Fruit fly (Drosophila melanogaster) whole organism, embryonic: ENCODE measurements around the gene CoRest.

Experiments
- CG1832 ChIP-seq: fragments of 200-800 bp; sonication (Bioruptor generic); optimal IDR thresholded peaks from 2 replicates; lab custom pipeline; 2017; ENCODE audit warnings: missing biosample characterization, mild to moderate bottlenecking, missing genetic modification characterization, inconsistent platforms
- CG32767 ChIP-seq: fragments of 200-800 bp; sonication (Bioruptor generic); IDR thresholded peaks from 2 replicates; pipeline ENCODE4 v1.3.6; 2022; ENCODE audit warnings: missing biosample characterization, missing genetic modification characterization
- CG8089 ChIP-seq: fragments of 200-800 bp; sonication (Bioruptor generic); optimal IDR thresholded peaks from 3 replicates; lab custom pipeline; 2016; ENCODE audit warnings: missing biosample characterization, missing genetic modification characterization
- Max ChIP-seq: fragments of 200-800 bp; sonication (Bioruptor generic); optimal IDR thresholded peaks from 2 replicates; lab custom pipeline; 2016; ENCODE audit warnings: missing biosample characterization, mild to moderate bottlenecking, missing genetic modification characterization
- Optix ChIP-seq: fragments of 200-800 bp; sonication (Bioruptor generic); IDR thresholded peaks from 3 replicates; pipeline ENCODE4 v1.3.6; 2022; ENCODE audit warnings: missing biosample characterization, missing genetic modification characterization
- Ravus ChIP-seq: fragments of 200-800 bp; sonication (Bioruptor generic); IDR thresholded peaks from 2 replicates; pipeline ENCODE4 v1.3.6; 2022; ENCODE audit warnings: missing biosample characterization, missing genetic modification characterization
- cad ChIP-seq: fragments of >200 bp; optimal IDR thresholded peaks from 2 replicates; lab custom pipeline; 2017; ENCODE audit warnings: missing biosample characterization, missing genetic modification characterization
- dpn ChIP-seq, 2 experiments: fragments of 200-800 bp; sonication (Bioruptor generic); optimal IDR thresholded peaks; 3 replicates each; lab custom pipeline; 2016; ENCODE audit warnings: missing biosample characterization in 2 of 2, missing genetic modification characterization in 2 of 2
- exex ChIP-seq: fragments of 200-800 bp; sonication (Bioruptor generic); optimal IDR thresholded peaks from 4 replicates; lab custom pipeline; 2018; ENCODE audit warnings: missing biosample characterization, mild to moderate bottlenecking, missing genetic modification characterization, moderate library complexity
- ftz-f1 ChIP-seq: fragments of 200-800 bp; sonication (Bioruptor generic); optimal IDR thresholded peaks from 2 replicates; lab custom pipeline; 2016; ENCODE audit warnings: missing biosample characterization, missing genetic modification characterization
- lola ChIP-seq, 3 experiments: fragments of >200 bp in 2 of 3; fragments of 200-800 bp in 1 of 3; sonication (Bioruptor generic) in 1 of 3; optimal IDR thresholded peaks; 2 replicates each; lab custom pipeline; 2017 to 2019; ENCODE audit warnings: missing biosample characterization in 3 of 3, missing genetic modification characterization in 3 of 3, mild to moderate bottlenecking in 1 of 3, moderate library complexity in 1 of 3
- onecut ChIP-seq: fragments of 200-800 bp; sonication (Bioruptor generic); IDR thresholded peaks from 2 replicates; pipeline ENCODE4 v1.3.6; 2022; ENCODE audit warnings: missing biosample characterization, missing genetic modification characterization

dm6 chrX:19520376-19520775 lies 1.4 kb upstream of the CoRest start:
- TF ChIP-seq Ravus (GFP tag; lab: Robert Waterston, UW) (no peak), CG1832 (GFP tag; lab: Kevin White, UChicago) (no peak), Max (GFP tag; lab: Kevin White, UChicago) (no peak), cad (no peak), dpn (GFP tag; optimal IDR thresholded peaks at IDR 0.05; lab: Kevin White, UChicago) (no peak), ftz-f1 (GFP tag; lab: Kevin White, UChicago) (no peak), CG32767 (GFP tag; lab: Robert Waterston, UW) (no peak), Optix (GFP tag; lab: Robert Waterston, UW) (no peak), onecut (GFP tag; lab: Robert Waterston, UW) (no peak), lola (GFP tag; optimal IDR thresholded peaks at IDR 0.05; lab: Kevin White, UChicago) (no peak), exex (tag; lab: Kevin White, UChicago) (no peak), CG8089 (no peak)
